Worm (Caenorhabditis elegans) whole organism, late embryonic: ENCODE data around the gene ttr-24.

Experiments
- K09A11.1 ChIP-seq: sonication (generic microtip); optimal IDR thresholded peaks from 2 replicates; lab custom pipeline; 2017; ENCODE audit warnings: antibody characterized with exemption, mild to moderate bottlenecking, missing genetic modification characterization, missing compliant biosample characterization; ENCODE audit not compliant: insufficient read depth
- T23F11.4 ChIP-seq: fragments of 200-800 bp; sonication (Bioruptor generic); optimal IDR thresholded peaks from 2 replicates; lab custom pipeline; 2018; ENCODE audit warnings: mild to moderate bottlenecking, missing genetic modification characterization, missing compliant biosample characterization
- Y22D7AL.16 ChIP-seq: sonication (generic microtip); optimal IDR thresholded peaks from 2 replicates; lab custom pipeline; 2016; ENCODE audit warnings: missing genetic modification characterization, missing compliant biosample characterization
- ahr-1 ChIP-seq: sonication (generic microtip); optimal IDR thresholded peaks from 2 replicates; lab custom pipeline; 2016; ENCODE audit warnings: missing genetic modification characterization, missing compliant biosample characterization
- ama-1 ChIP-seq: fragments of 150-350 bp; optimal IDR thresholded peaks from 2 replicates; lab custom pipeline; 2014
- ceh-2 ChIP-seq: sonication (generic microtip); optimal IDR thresholded peaks from 2 replicates; lab custom pipeline; 2016; ENCODE audit warnings: missing genotype, missing genetic modification characterization, missing compliant biosample characterization
- ceh-22 ChIP-seq: sonication (generic microtip); optimal IDR thresholded peaks from 2 replicates; lab custom pipeline; 2017; ENCODE audit warnings: missing biosample characterization, missing genetic modification characterization
- ceh-31 ChIP-seq: sonication (generic microtip); optimal IDR thresholded peaks from 2 replicates; lab custom pipeline; 2016; ENCODE audit warnings: missing genetic modification characterization, missing compliant biosample characterization
- ceh-34 ChIP-seq: sonication (generic microtip); optimal IDR thresholded peaks from 2 replicates; lab custom pipeline; 2016; ENCODE audit warnings: mild to moderate bottlenecking, missing genetic modification characterization, missing compliant biosample characterization
- ceh-45 ChIP-seq: fragments of 200-800 bp; sonication (Bioruptor generic); IDR thresholded peaks from 2 replicates; pipeline ENCODE4 v1.3.6; 2022; ENCODE audit warnings: missing genetic modification reagents, missing genetic modification characterization, missing compliant biosample characterization
- ceh-48 ChIP-seq: sonication (generic microtip); optimal IDR thresholded peaks from 2 replicates; lab custom pipeline; 2016; ENCODE audit warnings: missing genetic modification characterization, inconsistent platforms, missing compliant biosample characterization
- ceh-6 ChIP-seq: fragments of 200-800 bp; sonication (Bioruptor generic); optimal IDR thresholded peaks from 2 replicates; lab custom pipeline; 2018; ENCODE audit warnings: mild to moderate bottlenecking, missing genetic modification characterization, missing compliant biosample characterization
- ceh-9 ChIP-seq: sonication (generic microtip); optimal IDR thresholded peaks from 2 replicates; lab custom pipeline; 2016; ENCODE audit warnings: mild to moderate bottlenecking, missing genetic modification characterization, inconsistent platforms, missing compliant biosample characterization
- che-1 ChIP-seq: sonication (generic microtip); optimal IDR thresholded peaks from 2 replicates; lab custom pipeline; 2016; ENCODE audit warnings: mild to moderate bottlenecking, missing genetic modification characterization, missing compliant biosample characterization
- dve-1 ChIP-seq: sonication (generic microtip); optimal IDR thresholded peaks from 2 replicates; lab custom pipeline; 2017; ENCODE audit warnings: antibody characterized with exemption, mild to moderate bottlenecking, missing genetic modification characterization, missing compliant biosample characterization
- ets-4 ChIP-seq: sonication (generic microtip); optimal IDR thresholded peaks from 2 replicates; lab custom pipeline; 2016; ENCODE audit warnings: missing genetic modification characterization, missing compliant biosample characterization
- fkh-10 ChIP-seq: fragments of 150-350 bp; optimal IDR thresholded peaks from 2 replicates; lab custom pipeline; 2014; ENCODE audit warnings: missing biosample characterization, missing genetic modification reagents, missing genetic modification characterization
- hlh-15 ChIP-seq: sonication (generic microtip); optimal IDR thresholded peaks from 2 replicates; lab custom pipeline; 2016; ENCODE audit warnings: missing genetic modification characterization, missing compliant biosample characterization
- hlh-30 ChIP-seq: sonication (generic microtip); optimal IDR thresholded peaks from 2 replicates; lab custom pipeline; 2017; ENCODE audit warnings: antibody characterized with exemption, missing genetic modification characterization, missing compliant biosample characterization; ENCODE audit not compliant: insufficient read depth
- hlh-8 ChIP-seq: sonication (generic microtip); optimal IDR thresholded peaks from 2 replicates; lab custom pipeline; 2016; ENCODE audit warnings: missing genotype, missing genetic modification characterization, missing compliant biosample characterization
- lim-6 ChIP-seq: sonication (generic microtip); optimal IDR thresholded peaks from 2 replicates; lab custom pipeline; 2016; ENCODE audit warnings: missing genetic modification characterization, missing compliant biosample characterization
- lin-11 ChIP-seq: fragments of 200-800 bp; sonication (Bioruptor generic); optimal IDR thresholded peaks from 2 replicates; lab custom pipeline; 2018; ENCODE audit warnings: mild to moderate bottlenecking, missing genetic modification characterization, missing compliant biosample characterization
- odd-2 ChIP-seq: sonication (generic microtip); optimal IDR thresholded peaks from 2 replicates; lab custom pipeline; 2017; ENCODE audit warnings: antibody characterized with exemption, mild to moderate bottlenecking, missing genetic modification characterization, missing compliant biosample characterization
- pha-2 ChIP-seq: sonication (generic microtip); optimal IDR thresholded peaks from 2 replicates; lab custom pipeline; 2017; ENCODE audit warnings: mild to moderate bottlenecking, missing genetic modification characterization, missing compliant biosample characterization
- pros-1 ChIP-seq: fragments of 150-350 bp; optimal IDR thresholded peaks from 2 replicates; lab custom pipeline; 2014; ENCODE audit warnings: missing biosample characterization, missing genetic modification reagents, missing genetic modification characterization
- tbx-2 ChIP-seq: sonication (generic microtip); optimal IDR thresholded peaks from 2 replicates; lab custom pipeline; 2016; ENCODE audit warnings: missing genetic modification characterization, missing compliant biosample characterization
- tbx-7 ChIP-seq: sonication (generic microtip); optimal IDR thresholded peaks from 2 replicates; lab custom pipeline; 2016; ENCODE audit warnings: missing genotype, missing genetic modification characterization, missing compliant biosample characterization
- unc-55 ChIP-seq: sonication (generic microtip); optimal IDR thresholded peaks from 2 replicates; lab custom pipeline; 2017; ENCODE audit warnings: missing biosample characterization, missing genetic modification reagents, missing genetic modification characterization
- unc-86 ChIP-seq: sonication (generic microtip); optimal IDR thresholded peaks from 2 replicates; lab custom pipeline; 2016; ENCODE audit warnings: missing genetic modification characterization, missing compliant biosample characterization
- zip-5 ChIP-seq: sonication (generic microtip); optimal IDR thresholded peaks from 2 replicates; lab custom pipeline; 2016; ENCODE audit warnings: missing genetic modification characterization, missing compliant biosample characterization

ttr-24 gene

ce11 chrV:18556488-18556887 is at the start of gene ttr-24, which contains the start of gene ttr-25:
TSS of gene ttr-24 (minus strand) at chrV:18556643.
TSS of gene ttr-25 (plus strand) at chrV:18556714.
- TF ChIP-seq hlh-15 (tag; lab: Kevin White, UChicago) (no peak), che-1 (tag; lab: Kevin White, UChicago) (no peak), ahr-1 (tag; lab: Kevin White, UChicago) (no peak), hlh-30 (tag; lab: Kevin White, UChicago) (no peak), hlh-8 (tag; lab: Kevin White, UChicago) (no peak), T23F11.4 (no peak), lim-6 (tag; lab: Kevin White, UChicago) (no peak), tbx-7 (tag; lab: Kevin White, UChicago) (no peak)
- TF ChIP-seq, all 69 proteins: peak for 0

ce11 chrV:18605510-18605909 is 49.1 kb upstream of the ttr-24 start:
- no peak for TF ChIP-seq Y22D7AL.16
- no peak for TF ChIP-seq zip-5
- TF ChIP-seq pros-1 (tag; lab: Kevin White, UChicago) = no peak
- no peak for TF ChIP-seq ceh-45 (GFP tag; lab: Robert Waterston, UW)
- TF ChIP-seq dve-1 (tag; lab: Kevin White, UChicago) = no peak
- TF ChIP-seq hlh-15 (tag; lab: Kevin White, UChicago) = no peak
- TF ChIP-seq unc-86 (tag; lab: Kevin White, UChicago) = no peak
- TF ChIP-seq ceh-2 (tag; lab: Kevin White, UChicago) = no peak
- no peak for TF ChIP-seq ceh-34 (tag; lab: Kevin White, UChicago)
- TF ChIP-seq odd-2 (tag; lab: Kevin White, UChicago) = no peak
- TF ChIP-seq ets-4 (tag; lab: Kevin White, UChicago) = no peak
- no peak for TF ChIP-seq ahr-1 (tag; lab: Kevin White, UChicago)
- no peak for TF ChIP-seq fkh-10 (GFP tag; lab: Kevin White, UChicago)
- no peak for TF ChIP-seq ceh-9 (tag; lab: Kevin White, UChicago)
- TF ChIP-seq hlh-8 (tag; lab: Kevin White, UChicago) = no peak

DNA sequence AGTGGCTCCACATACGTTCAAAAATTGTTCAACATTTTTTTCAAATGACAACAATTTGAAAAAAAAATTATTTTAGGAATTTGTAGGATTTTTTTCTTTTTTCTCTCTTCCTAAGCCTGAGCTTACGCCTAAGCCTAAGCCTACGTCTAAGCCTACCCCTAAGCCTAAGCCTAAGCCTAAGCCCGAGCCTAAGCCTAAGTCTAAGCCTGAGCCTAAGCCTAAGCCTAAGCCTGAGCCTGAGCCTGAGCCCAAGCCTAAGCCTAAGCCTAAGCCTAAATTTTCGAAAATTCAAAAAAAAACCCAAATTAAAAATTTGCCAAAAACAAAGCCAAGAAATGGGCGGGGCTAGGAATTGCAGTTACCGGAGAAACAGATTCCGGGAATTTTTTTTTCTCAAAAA is 41.3 kb upstream of the ttr-24 start:
- TF ChIP-seq dve-1 (tag; lab: Kevin White, UChicago) (peak; percentile 16), ceh-22 (tag; lab: Kevin White, UChicago) (no peak), K09A11.1 (no peak)

ce11 chrV:18596240-18596639 is 39.8 kb upstream of the ttr-24 start:
- TF ChIP-seq pha-2 (tag; lab: Kevin White, UChicago) = peak; percentile 79
- TF ChIP-seq hlh-8 (tag; lab: Kevin White, UChicago) = no peak

ce11 chrV:18592448-18592847 is 36.0 kb upstream of the ttr-24 start, which contains the start of gene grdn-1:
TSS of gene grdn-1 (plus strand) at chrV:18592748.
- TF ChIP-seq lin-11 (no peak), lim-6 (tag; lab: Kevin White, UChicago) (no peak), ama-1 (lab: Kevin White, UChicago) (no peak), unc-55 (GFP tag; lab: Kevin White, UChicago) (no peak)

DNA sequence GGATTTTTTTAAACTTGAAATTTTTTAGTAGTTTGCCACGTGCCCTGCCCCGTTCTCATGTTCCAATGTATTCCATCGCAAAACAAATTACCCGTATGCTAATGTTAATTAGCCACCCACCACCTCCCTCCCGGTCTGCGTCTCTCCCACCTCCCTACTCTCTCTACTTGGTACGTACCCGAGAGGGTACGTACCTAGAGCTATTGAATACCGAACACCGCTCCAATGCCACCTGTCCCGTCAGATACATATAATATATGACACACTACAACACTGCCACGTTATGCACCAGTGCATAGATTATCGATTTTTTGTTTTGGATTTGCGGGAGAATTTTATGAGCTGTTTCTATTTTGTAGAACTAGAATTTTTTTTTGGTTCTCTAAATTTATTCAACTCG is 33.1 kb upstream of the ttr-24 start:
- TF ChIP-seq ceh-9 (tag; lab: Kevin White, UChicago) (no peak), tbx-2 (tag; lab: Kevin White, UChicago) (peak; percentile 55), hlh-30 (tag; lab: Kevin White, UChicago) (peak; percentile 19), ceh-6 (GFP tag; lab: Kevin White, UChicago) (no peak), ceh-48 (tag; lab: Kevin White, UChicago) (peak; percentile 61), unc-55 (GFP tag; lab: Kevin White, UChicago) (peak; percentile 76), ceh-31 (tag; lab: Kevin White, UChicago) (peak; percentile 71), ceh-2 (tag; lab: Kevin White, UChicago) (no peak)
